Worm (Caenorhabditis elegans): ENCODE measurements around the gene Y38C1AA.19.

ce11 chrIV:158662-159061 lies 1.3 kb upstream of the Y38C1AA.19 start, which contains the start of gene Y38C1AA.7:
- TF ChIP-seq ceh-82 (tag; optimal IDR thresholded peaks at IDR 0.05), result no peak
- TF ChIP-seq irx-1 (tag; optimal IDR thresholded peaks at IDR 0.05), result no peak
- TF ChIP-seq snpc-4 (tag; optimal IDR thresholded peaks at IDR 0.05), result no peak
- no peak for TF ChIP-seq pqm-1 (tag; optimal IDR thresholded peaks at IDR 0.05)
- no peak for TF ChIP-seq zag-1 (tag; optimal IDR thresholded peaks at IDR 0.05)
- TF ChIP-seq nhr-237 (tag; optimal IDR thresholded peaks at IDR 0.05), result no peak
- no peak for TF ChIP-seq lin-15B (tag; optimal IDR thresholded peaks at IDR 0.05)
